Worm (Caenorhabditis elegans) whole organism, young adult: Measurements from ENCODE around the gene ver-1.

ENCODE experiments used
- atf-7 ChIP-seq: sonication (generic microtip); optimal IDR thresholded peaks from 2 replicates; lab custom pipeline; 2017; ENCODE audit warnings: mild to moderate bottlenecking, missing genetic modification characterization, missing compliant biosample characterization
- dpff-1 ChIP-seq: sonication (generic microtip); optimal IDR thresholded peaks from 2 replicates; lab custom pipeline; 2017; ENCODE audit warnings: mild to moderate bottlenecking, missing genetic modification characterization, missing compliant biosample characterization
- egl-18 ChIP-seq: fragments of 200-800 bp; sonication (Bioruptor generic); IDR thresholded peaks from 2 replicates; pipeline ENCODE4 v1.3.6; 2022; ENCODE audit warnings: missing genetic modification reagents, missing genetic modification characterization, missing compliant biosample characterization
- lsy-27 ChIP-seq: sonication (generic microtip); optimal IDR thresholded peaks from 2 replicates; lab custom pipeline; 2017; ENCODE audit warnings: missing genetic modification characterization, mild to moderate bottlenecking, missing compliant biosample characterization, antibody characterized with exemption, missing genotype, borderline replicate concordance; ENCODE audit not compliant: insufficient read depth
- pha-4 ChIP-seq: fragments of 150-350 bp; sonication (generic microtip); optimal IDR thresholded peaks from 2 replicates; lab custom pipeline; 2014; ENCODE audit warnings: missing biosample characterization, missing genetic modification reagents, missing genetic modification characterization
- rpc-1 ChIP-seq, 2 experiments: fragments of 150-350 bp in 1 of 2; sonication (generic microtip) in 1 of 2; optimal IDR thresholded peaks; 2 replicates each; lab custom pipeline; 2014 to 2018; ENCODE audit warnings: missing biosample characterization in 1 of 2, missing genetic modification characterization in 1 of 2, missing genetic modification reagents in 1 of 2, missing genotype in 1 of 2
- sea-2 ChIP-seq: fragments of 200-800 bp; sonication (Bioruptor generic); IDR thresholded peaks from 2 replicates; pipeline ENCODE4 v1.3.6; 2022; ENCODE audit warnings: missing genetic modification characterization, missing compliant biosample characterization
- snpc-1.1 ChIP-seq: sonication (generic microtip); optimal IDR thresholded peaks from 2 replicates; lab custom pipeline; 2017; ENCODE audit warnings: missing genetic modification characterization, mild to moderate bottlenecking, missing compliant biosample characterization, antibody characterized with exemption, moderate library complexity, missing genotype, missing genetic modification reagents; ENCODE audit not compliant: insufficient read depth
- ztf-28 ChIP-seq: fragments of 200-800 bp; sonication (Bioruptor generic); IDR thresholded peaks from 2 replicates; pipeline ENCODE4 v1.3.6; 2022; ENCODE audit warnings: missing genetic modification reagents, missing genetic modification characterization, missing compliant biosample characterization

DNA sequence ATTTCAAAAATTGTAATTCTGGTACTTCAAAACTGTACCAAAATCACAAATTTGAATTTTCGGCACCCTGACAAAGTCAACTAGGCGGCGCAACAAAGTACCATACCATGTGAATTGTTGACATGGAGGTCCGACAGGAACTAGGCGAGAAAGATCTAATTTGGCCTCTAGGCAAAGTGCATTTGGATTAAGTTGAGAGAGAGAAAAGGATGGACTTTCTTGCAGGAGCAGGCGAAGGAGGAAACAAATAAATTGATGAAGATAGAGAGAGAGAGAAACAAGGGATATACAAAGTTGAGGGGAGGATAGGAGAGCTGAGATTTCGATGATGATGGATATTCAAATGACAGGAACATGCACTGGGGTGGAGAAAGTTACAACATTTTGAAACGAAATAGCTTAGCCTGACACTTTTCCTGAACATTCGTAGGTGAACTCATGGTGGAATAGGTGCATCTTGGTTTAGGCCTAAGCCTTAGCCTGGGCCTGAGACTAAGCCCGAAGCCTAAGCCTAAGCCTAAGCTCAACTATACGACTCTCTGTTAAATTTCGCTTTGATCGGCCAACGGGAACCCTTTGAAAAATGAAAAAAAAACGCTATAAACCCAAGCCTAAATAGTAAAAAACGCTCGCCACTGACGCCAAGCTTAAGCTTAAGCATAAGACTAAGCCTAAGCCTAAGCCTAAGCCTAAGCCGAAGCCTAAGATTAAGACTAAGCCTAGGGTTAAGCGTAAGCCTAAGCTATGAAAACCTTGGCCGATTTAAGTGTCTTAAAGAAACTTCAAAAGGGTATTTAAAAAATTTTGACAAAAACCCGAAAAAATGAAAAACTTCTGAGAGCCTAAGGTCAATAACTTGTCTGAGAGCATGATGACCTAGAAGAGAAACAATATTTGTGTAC is 52.4 kb downstream of the ver-1 start:
- TF ChIP-seq atf-7 (tag; lab: Kevin White, UChicago) (no peak), dpff-1 (no peak), rpc-1 (optimal IDR thresholded peaks at IDR 0.05; lab: Kevin White, UChicago) (no peak), rpc-1 (tag; optimal IDR thresholded peaks at IDR 0.05; lab: Kevin White, UChicago) (no peak), egl-18 (GFP tag; lab: Robert Waterston, UW) (no peak), pha-4 (tag; lab: Kevin White, UChicago) (no peak), ztf-28 (GFP tag; lab: Robert Waterston, UW) (no peak), snpc-1.1 (no peak), sea-2 (GFP tag; lab: Robert Waterston, UW) (no peak), lsy-27 (tag; lab: Kevin White, UChicago) (no peak)
